Worm (Caenorhabditis elegans): ENCODE measurements around the gene swt-6.

swt-6 gene

ce11 chrV:13931952-13932351 lies 22.2 kb upstream of the swt-6 start:
- TF ChIP-seq F13C5.2 (tag; optimal IDR thresholded peaks at IDR 0.05) = no peak
- TF ChIP-seq hnd-1 (tag; optimal IDR thresholded peaks at IDR 0.05) = no peak
- TF ChIP-seq tbx-37 (GFP tag; conservative IDR thresholded peaks at IDR 0.05) = no peak
- no peak for TF ChIP-seq ama-1 (optimal IDR thresholded peaks at IDR 0.05)
- TF ChIP-seq B0310.2 (tag; optimal IDR thresholded peaks at IDR 0.05) = no peak
- no peak for TF ChIP-seq hmbx-1 (tag; optimal IDR thresholded peaks at IDR 0.05)

DNA sequence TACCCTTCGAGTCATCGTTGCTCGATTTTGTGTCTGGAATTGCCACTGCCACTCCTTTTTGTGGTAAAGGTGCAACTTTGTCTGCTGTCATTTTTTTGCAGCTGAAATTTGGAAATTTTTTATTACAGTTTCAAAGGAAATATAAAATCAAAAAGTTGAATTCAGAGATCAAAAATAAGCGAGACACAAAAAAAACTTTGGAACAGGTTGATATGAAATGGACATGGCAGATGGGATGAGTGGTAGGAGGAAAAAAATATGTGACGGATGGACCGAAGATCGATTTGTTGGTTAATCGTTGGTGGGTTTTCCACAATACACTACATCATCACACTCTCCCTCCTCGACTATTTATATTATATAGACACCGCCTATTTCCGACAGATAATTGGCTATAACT lies 19.6 kb upstream of the swt-6 start, which contains the start of gene R10D12.1:
Gene R10D12.1 (minus strand): TSS at position 101 of the 400 bp plus-strand sequence.
- TF ChIP-seq aly-1 (tag; optimal IDR thresholded peaks at IDR 0.05) = no peak
- no peak for TF ChIP-seq tbx-11 (GFP tag; IDR thresholded peaks at IDR 0.05)
- no peak for TF ChIP-seq tbx-37 (GFP tag; conservative IDR thresholded peaks at IDR 0.05)
- no peak for TF ChIP-seq F13C5.2 (tag; optimal IDR thresholded peaks at IDR 0.05)
- TF ChIP-seq tra-4 (tag; optimal IDR thresholded peaks at IDR 0.05) = no peak
- TF ChIP-seq scrt-1 (GFP tag; IDR thresholded peaks at IDR 0.05) = no peak
- no peak for TF ChIP-seq ceh-36 (tag; optimal IDR thresholded peaks at IDR 0.05)
- TF ChIP-seq ets-7 (tag; optimal IDR thresholded peaks at IDR 0.05) = no peak
- TF ChIP-seq hnd-1 (tag; optimal IDR thresholded peaks at IDR 0.05) = no peak
- no peak for TF ChIP-seq pes-1 (GFP tag; IDR thresholded peaks at IDR 0.05)
- TF ChIP-seq flt-1 (GFP tag; IDR thresholded peaks at IDR 0.05) = no peak
- TF ChIP-seq sea-1 (GFP tag; conservative IDR thresholded peaks at IDR 0.05) = no peak
- no peak for TF ChIP-seq hmg-4 (GFP tag; optimal IDR thresholded peaks at IDR 0.05)
- TF ChIP-seq ama-1 (optimal IDR thresholded peaks at IDR 0.05) = no peak

DNA sequence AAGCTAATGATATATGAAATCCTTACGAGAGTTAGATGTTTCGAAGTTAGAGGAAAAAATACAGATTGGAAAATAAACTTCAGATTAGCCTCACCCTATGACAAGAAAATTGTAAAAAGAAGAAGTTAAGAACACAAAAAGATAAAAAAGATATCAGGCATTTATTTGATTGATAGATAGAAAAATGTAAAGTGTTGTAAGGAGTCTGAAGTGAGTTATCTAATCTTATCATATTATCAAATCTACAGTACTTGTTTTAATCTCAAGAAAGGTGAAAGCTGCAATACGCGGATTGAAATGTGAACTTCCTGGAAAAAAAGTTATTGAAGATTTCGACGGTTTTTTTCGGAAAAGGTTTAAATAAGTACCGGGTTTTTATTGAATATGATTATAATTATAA lies 18.7 kb upstream of the swt-6 start:
- TF ChIP-seq F13C5.2 (tag; optimal IDR thresholded peaks at IDR 0.05) (no peak), flt-1 (GFP tag; IDR thresholded peaks at IDR 0.05) (no peak), ets-7 (tag; optimal IDR thresholded peaks at IDR 0.05) (no peak), ama-1 (optimal IDR thresholded peaks at IDR 0.05) (no peak), aly-1 (tag; optimal IDR thresholded peaks at IDR 0.05) (no peak), hnd-1 (tag; optimal IDR thresholded peaks at IDR 0.05) (no peak), ceh-36 (tag; optimal IDR thresholded peaks at IDR 0.05) (no peak), scrt-1 (GFP tag; IDR thresholded peaks at IDR 0.05) (no peak), pes-1 (GFP tag; IDR thresholded peaks at IDR 0.05) (no peak), ceh-13 (GFP tag; optimal IDR thresholded peaks at IDR 0.05) (no peak), B0310.2 (tag; optimal IDR thresholded peaks at IDR 0.05) (no peak)

ce11 chrV:13936052-13936451 lies 18.1 kb upstream of the swt-6 start:
- TF ChIP-seq ceh-13 (GFP tag; optimal IDR thresholded peaks at IDR 0.05) (no peak), sea-1 (GFP tag; conservative IDR thresholded peaks at IDR 0.05) (no peak), aly-1 (tag; optimal IDR thresholded peaks at IDR 0.05) (no peak), ama-1 (optimal IDR thresholded peaks at IDR 0.05) (no peak), hmbx-1 (tag; optimal IDR thresholded peaks at IDR 0.05) (no peak), tra-4 (tag; optimal IDR thresholded peaks at IDR 0.05) (no peak), ets-7 (tag; optimal IDR thresholded peaks at IDR 0.05) (no peak), B0310.2 (tag; optimal IDR thresholded peaks at IDR 0.05) (no peak), F13C5.2 (tag; optimal IDR thresholded peaks at IDR 0.05) (no peak), hmg-4 (GFP tag; optimal IDR thresholded peaks at IDR 0.05) (no peak), pes-1 (GFP tag; IDR thresholded peaks at IDR 0.05) (no peak), scrt-1 (GFP tag; IDR thresholded peaks at IDR 0.05) (no peak), hnd-1 (tag; optimal IDR thresholded peaks at IDR 0.05) (no peak), tbx-11 (GFP tag; IDR thresholded peaks at IDR 0.05) (no peak), ceh-36 (tag; optimal IDR thresholded peaks at IDR 0.05) (no peak), flt-1 (GFP tag; IDR thresholded peaks at IDR 0.05) (no peak), tbx-37 (GFP tag; conservative IDR thresholded peaks at IDR 0.05) (no peak)

DNA sequence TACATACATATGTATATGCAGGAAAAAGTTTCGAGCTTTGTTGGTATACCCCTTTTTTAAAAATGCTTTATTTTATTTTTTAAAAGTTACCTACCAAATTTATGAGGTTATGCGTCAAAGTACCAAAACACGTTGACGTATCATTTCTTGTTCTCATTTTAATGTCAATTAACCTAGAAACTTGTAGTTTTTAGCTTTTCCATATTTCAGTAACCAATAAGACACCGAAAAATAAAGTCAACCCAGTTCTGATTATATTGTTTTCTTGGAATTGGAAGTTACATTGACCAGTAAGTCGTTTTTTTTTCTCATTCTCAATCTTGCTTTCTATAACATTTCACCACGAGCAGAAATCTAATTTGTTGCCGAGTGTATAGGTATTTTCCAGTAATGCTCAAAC lies 17.3 kb upstream of the swt-6 start, which contains the start of gene srw-145:
Gene srw-145 (plus strand): TSS at position 301 of the 400 bp plus-strand sequence.
- TF ChIP-seq tbx-37 (GFP tag; conservative IDR thresholded peaks at IDR 0.05) (no peak), hnd-1 (tag; optimal IDR thresholded peaks at IDR 0.05) (no peak), aly-1 (tag; optimal IDR thresholded peaks at IDR 0.05) (no peak), sea-1 (GFP tag; conservative IDR thresholded peaks at IDR 0.05) (no peak), ama-1 (optimal IDR thresholded peaks at IDR 0.05) (no peak), F13C5.2 (tag; optimal IDR thresholded peaks at IDR 0.05) (no peak), ceh-13 (GFP tag; optimal IDR thresholded peaks at IDR 0.05) (no peak), ets-7 (tag; optimal IDR thresholded peaks at IDR 0.05) (no peak), tra-4 (tag; optimal IDR thresholded peaks at IDR 0.05) (no peak), scrt-1 (GFP tag; IDR thresholded peaks at IDR 0.05) (no peak), pes-1 (GFP tag; IDR thresholded peaks at IDR 0.05) (no peak), ceh-36 (tag; optimal IDR thresholded peaks at IDR 0.05) (no peak), hmg-4 (GFP tag; optimal IDR thresholded peaks at IDR 0.05) (no peak), tbx-11 (GFP tag; IDR thresholded peaks at IDR 0.05) (no peak), B0310.2 (tag; optimal IDR thresholded peaks at IDR 0.05) (no peak), hmbx-1 (tag; optimal IDR thresholded peaks at IDR 0.05) (no peak), flt-1 (GFP tag; IDR thresholded peaks at IDR 0.05) (no peak)

DNA sequence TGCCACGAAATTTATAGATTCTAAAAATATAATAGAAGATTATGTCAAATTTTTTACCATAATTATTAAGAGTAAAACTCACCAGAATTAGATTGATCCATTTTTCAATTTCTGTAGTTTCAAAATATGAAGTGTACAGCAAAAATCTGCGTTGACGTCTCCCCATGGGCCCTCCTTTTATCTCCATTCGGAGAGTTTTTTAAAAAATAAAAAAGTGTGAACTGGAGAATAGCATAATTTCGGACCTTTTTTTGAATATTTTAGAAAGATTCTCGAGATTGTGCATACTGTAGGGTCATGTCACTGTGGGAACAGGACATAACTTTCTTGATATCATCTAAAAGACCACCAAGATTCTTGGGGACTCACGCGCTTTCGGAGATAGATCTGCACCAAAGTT lies 12.1 kb upstream of the swt-6 start, which contains the start of gene dpr-1:
Gene dpr-1 (minus strand): TSS at position 101 of the 400 bp plus-strand sequence.
- TF ChIP-seq ets-7 (tag; optimal IDR thresholded peaks at IDR 0.05) (no peak), tbx-37 (GFP tag; conservative IDR thresholded peaks at IDR 0.05) (no peak), B0310.2 (tag; optimal IDR thresholded peaks at IDR 0.05) (no peak), scrt-1 (GFP tag; IDR thresholded peaks at IDR 0.05) (no peak), tbx-11 (GFP tag; IDR thresholded peaks at IDR 0.05) (no peak), F13C5.2 (tag; optimal IDR thresholded peaks at IDR 0.05) (no peak), pes-1 (GFP tag; IDR thresholded peaks at IDR 0.05) (no peak), aly-1 (tag; optimal IDR thresholded peaks at IDR 0.05) (no peak), ama-1 (optimal IDR thresholded peaks at IDR 0.05) (no peak), ceh-36 (tag; optimal IDR thresholded peaks at IDR 0.05) (no peak), hmg-4 (GFP tag; optimal IDR thresholded peaks at IDR 0.05) (no peak), sea-1 (GFP tag; conservative IDR thresholded peaks at IDR 0.05) (no peak), hmbx-1 (tag; optimal IDR thresholded peaks at IDR 0.05) (no peak), hnd-1 (tag; optimal IDR thresholded peaks at IDR 0.05) (no peak), flt-1 (GFP tag; IDR thresholded peaks at IDR 0.05) (no peak), ceh-13 (GFP tag; optimal IDR thresholded peaks at IDR 0.05) (no peak)

DNA sequence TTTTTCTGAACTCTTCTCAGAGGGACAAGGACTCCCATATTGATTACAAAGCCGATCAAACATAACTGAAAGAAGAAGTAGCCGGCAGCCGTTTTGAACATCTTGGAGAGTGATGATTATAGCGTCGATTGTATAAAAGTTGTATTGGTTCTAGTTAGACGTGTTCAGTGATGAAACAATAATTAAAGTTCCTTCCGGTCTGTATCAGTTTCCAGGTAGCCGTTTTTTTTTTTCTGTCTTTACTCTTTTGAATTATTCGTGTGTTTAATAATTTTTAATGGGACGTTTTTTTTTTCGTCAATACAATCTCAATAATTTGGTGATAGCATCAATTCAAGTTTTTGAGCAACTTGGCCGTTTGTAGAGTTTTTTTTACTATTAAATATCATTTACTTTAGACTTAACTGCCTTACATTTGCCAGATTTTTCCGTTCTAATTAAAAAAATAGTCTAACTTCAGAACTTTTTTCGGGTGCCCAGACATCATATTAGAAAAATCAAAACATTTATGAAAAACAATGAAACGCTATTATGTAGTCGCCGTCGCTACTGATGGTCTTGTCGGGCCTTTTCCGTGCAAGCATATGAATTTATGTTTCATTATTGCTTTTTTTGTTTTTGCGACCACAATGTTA lies 7.7 kb upstream of the swt-6 start, which contains the start of the genes srx-10 and clec-226:
Gene srx-10 (minus strand): TSS at position 101 of the 635 bp plus-strand sequence.
Gene clec-226 (plus strand): TSS at position 585 of the 635 bp plus-strand sequence.
- TF ChIP-seq ceh-13 (GFP tag; optimal IDR thresholded peaks at IDR 0.05) (no peak), ceh-36 (tag; optimal IDR thresholded peaks at IDR 0.05) (no peak), tbx-37 (GFP tag; conservative IDR thresholded peaks at IDR 0.05) (no peak), hmg-4 (GFP tag; optimal IDR thresholded peaks at IDR 0.05) (no peak), ama-1 (optimal IDR thresholded peaks at IDR 0.05) (no peak), sea-1 (GFP tag; conservative IDR thresholded peaks at IDR 0.05) (no peak), scrt-1 (GFP tag; IDR thresholded peaks at IDR 0.05) (no peak)
